Worm (Caenorhabditis elegans) whole organism, L1 larva: ENCODE results near the gene clec-61.

Experiments used
- dpl-1 ChIP-seq, 3 experiments: fragments of 150-350 bp in 2 of 3; sonication (generic microtip) in 1 of 3; optimal IDR thresholded peaks; 2 replicates each; lab custom pipeline; 2014 to 2017; ENCODE audit warnings: missing biosample characterization in 3 of 3, missing genetic modification characterization in 3 of 3, missing genetic modification reagents in 3 of 3
- grh-1 ChIP-seq: fragments of 200-800 bp; sonication (Bioruptor generic); IDR thresholded peaks from 2 replicates; pipeline ENCODE4 v1.3.6; 2022; ENCODE audit warnings: missing genetic modification reagents, missing genetic modification characterization, missing compliant biosample characterization
- lin-14 ChIP-seq: fragments of 200-800 bp; sonication (Bioruptor generic); optimal IDR thresholded peaks from 2 replicates; lab custom pipeline; 2018; ENCODE audit warnings: mild to moderate bottlenecking, missing genetic modification characterization, moderate library complexity, missing compliant biosample characterization
- mdl-1 ChIP-seq, 2 experiments: fragments of 150-350 bp; optimal IDR thresholded peaks; 2 replicates each; lab custom pipeline; 2014 to 2017; ENCODE audit warnings: missing biosample characterization in 2 of 2, missing genetic modification characterization in 2 of 2, inconsistent platforms in 1 of 2
- pax-3 ChIP-seq: fragments of 200-800 bp; sonication (Bioruptor generic); optimal IDR thresholded peaks from 2 replicates; lab custom pipeline; 2018; ENCODE audit warnings: mild to moderate bottlenecking, missing genetic modification characterization, moderate library complexity, missing compliant biosample characterization
- skn-1 ChIP-seq: fragments of 150-350 bp; optimal IDR thresholded peaks from 2 replicates; lab custom pipeline; 2014; ENCODE audit warnings: missing biosample characterization, missing genetic modification characterization
- tbx-2 ChIP-seq: sonication (generic microtip); optimal IDR thresholded peaks from 2 replicates; lab custom pipeline; 2016; ENCODE audit warnings: missing genetic modification characterization, missing compliant biosample characterization
- ztf-4 ChIP-seq: fragments of 150-350 bp; optimal IDR thresholded peaks from 2 replicates; lab custom pipeline; 2014; ENCODE audit warnings: missing biosample characterization, missing genetic modification characterization

DNA sequence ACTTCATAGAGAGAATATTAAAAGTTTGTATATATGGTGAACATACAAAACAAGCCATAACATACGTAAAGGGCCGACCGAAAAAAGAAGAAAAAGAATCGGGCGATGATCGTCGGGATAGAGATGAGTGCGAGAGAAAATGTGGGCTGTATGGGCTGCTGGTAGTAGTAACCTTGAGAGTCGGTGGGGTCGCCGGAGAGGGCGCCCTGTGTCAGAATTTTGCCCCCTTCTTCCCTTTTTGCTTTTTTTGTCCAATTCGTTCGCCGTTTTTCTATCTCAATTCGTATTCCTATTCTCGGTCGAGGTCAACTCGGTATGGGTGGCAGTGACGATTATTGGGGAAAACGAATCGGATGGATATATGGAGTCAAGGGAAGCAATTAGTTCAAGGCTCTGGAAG, 15.6 kb upstream of the clec-61 start:
- TF ChIP-seq pax-3 (tag; lab: Kevin White, UChicago): no peak
- TF ChIP-seq skn-1: no peak
- no peak for TF ChIP-seq grh-1
- TF ChIP-seq ztf-4: no peak
- TF ChIP-seq mdl-1 (tag; optimal IDR thresholded peaks at IDR 0.05; lab: Kevin White, UChicago): no peak
- TF ChIP-seq lin-14 (GFP tag; lab: Kevin White, UChicago): peak; percentile 63
- TF ChIP-seq dpl-1 (GFP tag; optimal IDR thresholded peaks at IDR 0.05; lab: Kevin White, UChicago): no peak
- TF ChIP-seq tbx-2 (tag; lab: Kevin White, UChicago): no peak
